Fruit fly (Drosophila melanogaster) whole organism, wandering third instar larva: ENCODE measurements around the gene CG1486.
A peak's percentile ranks its signal among the peaks of the same experiment; 100 is the strongest.

ENCODE experiments used
- Abd-B ChIP-seq: fragments of >200 bp; optimal IDR thresholded peaks from 2 replicates; lab custom pipeline; 2017; ENCODE audit warnings: missing biosample characterization, missing genetic modification characterization
- CG32264 ChIP-seq: fragments of 200-800 bp; sonication (Bioruptor generic); optimal IDR thresholded peaks from 2 replicates; lab custom pipeline; 2016; ENCODE audit warnings: missing biosample characterization, missing genetic modification characterization
- CG9705 ChIP-seq: fragments of 200-800 bp; sonication (Bioruptor generic); optimal IDR thresholded peaks from 2 replicates; lab custom pipeline; 2018; ENCODE audit warnings: missing biosample characterization, mild to moderate bottlenecking, missing genetic modification characterization
- CrebA ChIP-seq: fragments of 200-800 bp; sonication (Bioruptor generic); optimal IDR thresholded peaks from 2 replicates; lab custom pipeline; 2016; ENCODE audit warnings: missing biosample characterization, mild to moderate bottlenecking, missing genetic modification characterization, borderline replicate concordance
- Dfd ChIP-seq: fragments of >200 bp; optimal IDR thresholded peaks from 2 replicates; lab custom pipeline; 2017; ENCODE audit warnings: missing biosample characterization, missing genetic modification characterization
- Dif ChIP-seq: fragments of 200-275, 200-300 bp; sonication (Bioruptor generic); optimal IDR thresholded peaks from 2 replicates; lab custom pipeline; 2018; ENCODE audit warnings: missing biosample characterization, missing genetic modification characterization; ENCODE audit not compliant: partially characterized antibody
- GATAd ChIP-seq: sonication (Bioruptor generic); optimal IDR thresholded peaks from 2 replicates; lab custom pipeline; 2016; ENCODE audit warnings: missing biosample characterization, missing genetic modification characterization
- HLH106 ChIP-seq: fragments of 200-800 bp; optimal IDR thresholded peaks from 3 replicates; lab custom pipeline; 2019; ENCODE audit warnings: missing biosample characterization, mild to moderate bottlenecking, missing genetic modification characterization, moderate library complexity
- Hnf4 ChIP-seq: fragments of 200-800 bp; sonication (Bioruptor generic); optimal IDR thresholded peaks from 2 replicates; lab custom pipeline; 2016; ENCODE audit warnings: missing biosample characterization, mild to moderate bottlenecking, missing genetic modification characterization
- Hr78 ChIP-seq: fragments of >200 bp; optimal IDR thresholded peaks from 2 replicates; lab custom pipeline; 2017; ENCODE audit warnings: missing biosample characterization, missing genetic modification characterization
- Hr83 ChIP-seq: fragments of 200-300 bp; sonication (Bioruptor generic); optimal IDR thresholded peaks from 2 replicates; lab custom pipeline; 2016; ENCODE audit warnings: missing biosample characterization, mild to moderate bottlenecking, missing genetic modification characterization, moderate library complexity; ENCODE audit not compliant: poor library complexity, severe bottlenecking
- Jra ChIP-seq: sonication (Bioruptor generic); optimal IDR thresholded peaks from 2 replicates; lab custom pipeline; 2016; ENCODE audit warnings: missing biosample characterization, missing genetic modification characterization
- Mio ChIP-seq: sonication (Bioruptor generic); optimal IDR thresholded peaks from 2 replicates; lab custom pipeline; 2016; ENCODE audit warnings: missing biosample characterization, missing genetic modification characterization
- Myc ChIP-seq: fragments of >200 bp; optimal IDR thresholded peaks from 2 replicates; lab custom pipeline; 2017
- N ChIP-seq: fragments of >200 bp; optimal IDR thresholded peaks from 2 replicates; lab custom pipeline; 2018; ENCODE audit warnings: missing biosample characterization, missing external identifiers, missing genetic modification characterization
- OdsH ChIP-seq: fragments of 200-800 bp; sonication (Bioruptor generic); optimal IDR thresholded peaks from 2 replicates; lab custom pipeline; 2016; ENCODE audit warnings: missing biosample characterization, mild to moderate bottlenecking, missing genetic modification characterization
- Rel ChIP-seq, 2 experiments: fragments of 200-800 bp; sonication (Bioruptor generic) in 1 of 2; optimal IDR thresholded peaks; 2 replicates in 1 of 2; 3 replicates in 1 of 2; lab custom pipeline; 2016 to 2019; ENCODE audit warnings: mild to moderate bottlenecking in 2 of 2, missing biosample characterization in 2 of 2, missing genetic modification characterization in 2 of 2, moderate library complexity in 1 of 2
- Sp1 ChIP-seq: fragments of 200-800 bp; sonication (Bioruptor generic); optimal IDR thresholded peaks from 3 replicates; lab custom pipeline; 2019; ENCODE audit warnings: missing biosample characterization, mild to moderate bottlenecking, missing genetic modification characterization, moderate library complexity
- Vsx2 ChIP-seq: fragments of 200-300, 225-300 bp; sonication (Bioruptor generic); optimal IDR thresholded peaks from 2 replicates; lab custom pipeline; 2018; ENCODE audit warnings: missing biosample characterization, missing genetic modification characterization; ENCODE audit not compliant: partially characterized antibody
- br ChIP-seq: fragments of 200-800 bp; sonication (Bioruptor generic); optimal IDR thresholded peaks from 2 replicates; lab custom pipeline; 2016; ENCODE audit warnings: missing biosample characterization, missing genetic modification characterization
- brk ChIP-seq: fragments of 200-800 bp; sonication (Bioruptor generic); optimal IDR thresholded peaks from 2 replicates; lab custom pipeline; 2016; ENCODE audit warnings: missing biosample characterization, mild to moderate bottlenecking, missing genetic modification characterization
- dl ChIP-seq, 2 experiments: fragments of 175-275, 200-275 bp in 1 of 2; fragments of 200-275 bp in 1 of 2; sonication (Bioruptor generic); optimal IDR thresholded peaks; lab custom pipeline; 2018; ENCODE audit warnings: mild to moderate bottlenecking in 2 of 2, missing biosample characterization in 2 of 2, missing genetic modification characterization in 2 of 2, moderate library complexity in 2 of 2; ENCODE audit not compliant: partially characterized antibody in 2 of 2, insufficient read depth in 1 of 2
- dmrt93B ChIP-seq: fragments of 200-800 bp; sonication (Bioruptor generic); optimal IDR thresholded peaks from 2 replicates; lab custom pipeline; 2018; ENCODE audit warnings: missing biosample characterization, mild to moderate bottlenecking, missing genetic modification characterization
- dsf ChIP-seq: sonication (Bioruptor generic); optimal IDR thresholded peaks from 2 replicates; lab custom pipeline; 2016; ENCODE audit warnings: missing biosample characterization, missing genetic modification characterization, borderline replicate concordance
- ey ChIP-seq: fragments of 200-800 bp; sonication (Bioruptor generic); optimal IDR thresholded peaks from 2 replicates; lab custom pipeline; 2016; ENCODE audit warnings: missing biosample characterization, missing genetic modification characterization
- foxo ChIP-seq, 2 experiments: fragments of 200-800 bp; sonication (Bioruptor generic); optimal IDR thresholded peaks; 2 replicates in 1 of 2; 3 replicates in 1 of 2; lab custom pipeline; 2016 to 2017; ENCODE audit warnings: missing biosample characterization in 2 of 2, missing genetic modification characterization in 2 of 2
- fru ChIP-seq: fragments of 200-800 bp; sonication (Bioruptor generic); optimal IDR thresholded peaks from 3 replicates; lab custom pipeline; 2016; ENCODE audit warnings: missing biosample characterization, mild to moderate bottlenecking, missing genetic modification characterization
- h ChIP-seq: fragments of 200-800 bp; sonication (Bioruptor generic); optimal IDR thresholded peaks from 3 replicates; lab custom pipeline; 2016; ENCODE audit warnings: missing biosample characterization, mild to moderate bottlenecking, missing genetic modification characterization
- jim ChIP-seq: fragments of 175-275, 200-325 bp; sonication (Bioruptor generic); optimal IDR thresholded peaks from 2 replicates; lab custom pipeline; 2016; ENCODE audit warnings: missing biosample characterization, mild to moderate bottlenecking, missing genetic modification characterization
- lola ChIP-seq: fragments of >200 bp; optimal IDR thresholded peaks from 2 replicates; lab custom pipeline; 2017; ENCODE audit warnings: missing biosample characterization, missing genetic modification characterization
- pan ChIP-seq: fragments of >200 bp; optimal IDR thresholded peaks from 2 replicates; lab custom pipeline; 2017
- psq ChIP-seq: fragments of 200-800 bp; sonication (Bioruptor generic); optimal IDR thresholded peaks from 3 replicates; lab custom pipeline; 2017; ENCODE audit warnings: missing biosample characterization, mild to moderate bottlenecking, missing genetic modification characterization, moderate library complexity
- sage ChIP-seq: fragments of 200-800 bp; sonication (Bioruptor generic); optimal IDR thresholded peaks from 2 replicates; lab custom pipeline; 2016; ENCODE audit warnings: missing biosample characterization, mild to moderate bottlenecking, missing genetic modification characterization
- sv ChIP-seq: fragments of 200-800 bp; sonication (Bioruptor generic); optimal IDR thresholded peaks from 3 replicates; lab custom pipeline; 2016; ENCODE audit warnings: missing biosample characterization, missing genetic modification characterization
- tai ChIP-seq: sonication (Bioruptor generic); optimal IDR thresholded peaks from 2 replicates; lab custom pipeline; 2016; ENCODE audit warnings: missing biosample characterization, missing genetic modification characterization
- usp ChIP-seq: fragments of >200 bp; optimal IDR thresholded peaks from 2 replicates; lab custom pipeline; 2017; ENCODE audit warnings: missing biosample characterization, missing genetic modification characterization
- woc ChIP-seq: sonication (Bioruptor generic); optimal IDR thresholded peaks from 2 replicates; lab custom pipeline; 2016; ENCODE audit warnings: missing biosample characterization, mild to moderate bottlenecking, missing genetic modification characterization

The CG1486 gene

dm6 chrX:21315852-21316251, 8.0 kb upstream of the CG1486 start, which contains the start of gene Rpt6:
Gene Rpt6, plus strand, starts transcription at chrX:21316052.
- TF ChIP-seq Hnf4 (GFP tag; lab: Kevin White, UChicago) (no peak), CrebA (no peak), Jra (GFP tag; lab: Kevin White, UChicago) (peak; percentile 11), lola (no peak), psq (no peak), foxo (GFP tag; optimal IDR thresholded peaks at IDR 0.05; lab: Kevin White, UChicago) (no peak), jim (no peak), GATAd (no peak), woc (GFP tag; lab: Kevin White, UChicago) (no peak), ey (GFP tag; lab: Kevin White, UChicago) (no peak), dmrt93B (GFP tag; lab: Kevin White, UChicago) (no peak), Myc (lab: Kevin White, UChicago) (no peak), Dfd (GFP tag; lab: Kevin White, UChicago) (no peak), br (GFP tag; lab: Kevin White, UChicago) (no peak), CG9705 (no peak), OdsH (GFP tag; lab: Kevin White, UChicago) (no peak), HLH106 (tag; lab: Kevin White, UChicago) (no peak), Sp1 (GFP tag; lab: Kevin White, UChicago) (no peak), Rel (GFP tag; optimal IDR thresholded peaks at IDR 0.05; lab: Kevin White, UChicago) (no peak), Rel (tag; optimal IDR thresholded peaks at IDR 0.05; lab: Kevin White, UChicago) (peak; percentile 0), dsf (GFP tag; lab: Kevin White, UChicago) (no peak), h (GFP tag; lab: Kevin White, UChicago) (peak; percentile 5), dl (GFP tag; optimal IDR thresholded peaks at IDR 0.05; lab: Kevin White, UChicago; ENCODE audit: insufficient read depth in 1 of 2, partially characterized antibody in 2 of 2) (no peak), sv (GFP tag; lab: Kevin White, UChicago) (no peak)

- TF ChIP-seq foxo (GFP tag; optimal IDR thresholded peaks at IDR 0.05; lab: Kevin White, UChicago) (no peak), lola (no peak), tai (GFP tag; lab: Kevin White, UChicago) (no peak), Hnf4 (GFP tag; lab: Kevin White, UChicago) (no peak), pan (lab: Kevin White, UChicago) (no peak), Dif (GFP tag; lab: Kevin White, UChicago) (no peak), fru (GFP tag; lab: Kevin White, UChicago) (no peak), br (GFP tag; lab: Kevin White, UChicago) (no peak), Hr83 (GFP tag; lab: Kevin White, UChicago) (no peak), N (GFP tag; lab: Kevin White, UChicago) (no peak), dl (GFP tag; optimal IDR thresholded peaks at IDR 0.05; lab: Kevin White, UChicago; ENCODE audit: insufficient read depth in 1 of 2, partially characterized antibody in 2 of 2) (no peak), OdsH (GFP tag; lab: Kevin White, UChicago) (no peak), brk (GFP tag; lab: Kevin White, UChicago) (no peak), Mio (GFP tag; lab: Kevin White, UChicago) (no peak), woc (GFP tag; lab: Kevin White, UChicago) (no peak), Vsx2 (GFP tag; lab: Kevin White, UChicago) (no peak), Myc (lab: Kevin White, UChicago) (no peak)
Measured at dm6 chrX:21317422-21317821, 6.4 kb upstream of the CG1486 start, which contains the start of gene CG1801. Gene CG1801, minus strand, starts transcription at chrX:21317522.

dm6 chrX:21319202-21319772, 4.6 kb upstream of the CG1486 start, which contains the start of the genes SLIRP1 and anox:
Gene SLIRP1, minus strand, starts transcription at chrX:21319296.
Gene anox, minus strand, starts transcription at chrX:21319296.
- TF ChIP-seq Hr78 (GFP tag; lab: Kevin White, UChicago) (no peak), GATAd (no peak), h (GFP tag; lab: Kevin White, UChicago) (peak; percentile 80), pan (lab: Kevin White, UChicago) (no peak), woc (GFP tag; lab: Kevin White, UChicago) (peak; percentile 92), Dfd (GFP tag; lab: Kevin White, UChicago) (no peak), N (GFP tag; lab: Kevin White, UChicago) (no peak), dmrt93B (GFP tag; lab: Kevin White, UChicago) (peak; percentile 85), Vsx2 (GFP tag; lab: Kevin White, UChicago) (no peak), CrebA (no peak), CG32264 (GFP tag; lab: Kevin White, UChicago) (peak; percentile 43), ey (GFP tag; lab: Kevin White, UChicago) (peak; percentile 76), dsf (GFP tag; lab: Kevin White, UChicago) (no peak), lola (no peak), Rel (GFP tag; optimal IDR thresholded peaks at IDR 0.05; lab: Kevin White, UChicago) (no peak), Rel (tag; optimal IDR thresholded peaks at IDR 0.05; lab: Kevin White, UChicago) (peak; percentile 56), Mio (GFP tag; lab: Kevin White, UChicago) (no peak), tai (GFP tag; lab: Kevin White, UChicago) (no peak), psq (peak; percentile 76), sv (GFP tag; lab: Kevin White, UChicago) (peak; percentile 83), Sp1 (GFP tag; lab: Kevin White, UChicago) (peak; percentile 87), sage (GFP tag; lab: Kevin White, UChicago) (peak; percentile 23), foxo (GFP tag; optimal IDR thresholded peaks at IDR 0.05; lab: Kevin White, UChicago) (peak in 1 of 2 experiments; percentile 85), fru (GFP tag; lab: Kevin White, UChicago) (peak; percentile 85), HLH106 (tag; lab: Kevin White, UChicago) (peak; percentile 88), Hnf4 (GFP tag; lab: Kevin White, UChicago) (peak; percentile 71), OdsH (GFP tag; lab: Kevin White, UChicago) (peak; percentile 82), Hr83 (GFP tag; lab: Kevin White, UChicago) (peak; percentile 32), br (GFP tag; lab: Kevin White, UChicago) (peak; percentile 61), Abd-B (GFP tag; lab: Kevin White, UChicago) (no peak), Jra (GFP tag; lab: Kevin White, UChicago) (peak; percentile 50), jim (no peak), CG9705 (peak; percentile 74), dl (GFP tag; optimal IDR thresholded peaks at IDR 0.05; lab: Kevin White, UChicago; ENCODE audit: insufficient read depth in 1 of 2, partially characterized antibody in 2 of 2) (no peak), usp (GFP tag; lab: Kevin White, UChicago) (no peak), brk (GFP tag; lab: Kevin White, UChicago) (no peak), Myc (lab: Kevin White, UChicago) (no peak)
